Fruit fly (Drosophila melanogaster): ENCODE results near the gene Tbcc.

The Tbcc gene

dm6 chr2L:4187631-4188173 lies at the start of gene Tbcc, which contains the start of gene lectin-24Db:
Gene Tbcc (minus strand): TSS chr2L:4187793.
Gene lectin-24Db (plus strand): TSS chr2L:4188123.
- no peak for TF ChIP-seq usp (GFP tag; optimal IDR thresholded peaks at IDR 0.05)
- TF ChIP-seq Dll (optimal IDR thresholded peaks at IDR 0.05): no peak
- no peak for TF ChIP-seq EcR (GFP tag; optimal IDR thresholded peaks at IDR 0.05)
- TF ChIP-seq psq (optimal IDR thresholded peaks at IDR 0.05): no peak
- no peak for TF ChIP-seq CG8478 (optimal IDR thresholded peaks at IDR 0.05)
- no peak for TF ChIP-seq pan (optimal IDR thresholded peaks at IDR 0.05)

DNA sequence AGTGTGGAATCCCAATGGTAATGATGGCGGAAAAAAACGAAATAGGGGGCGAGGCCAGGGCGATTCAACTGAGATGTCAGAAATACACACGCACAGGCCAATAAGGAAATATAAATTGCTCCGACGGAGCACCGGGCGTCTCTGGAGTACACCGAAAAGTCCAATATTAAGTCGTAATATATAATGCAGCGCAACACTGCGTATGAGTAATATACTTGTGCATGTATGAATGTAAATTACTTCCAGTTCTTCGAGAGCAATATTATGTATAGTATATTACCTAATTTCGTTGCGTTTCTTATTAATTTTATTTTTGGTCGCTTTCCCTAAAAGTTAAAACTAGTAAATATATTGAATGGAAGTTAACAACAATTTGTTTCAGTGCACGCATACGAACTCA lies 43.0 kb upstream of the Tbcc start:
- no peak for TF ChIP-seq Dll (optimal IDR thresholded peaks at IDR 0.05)
- TF ChIP-seq EcR (GFP tag; optimal IDR thresholded peaks at IDR 0.05): no peak
- TF ChIP-seq usp (GFP tag; optimal IDR thresholded peaks at IDR 0.05): no peak

- TF ChIP-seq pan (optimal IDR thresholded peaks at IDR 0.05) (no peak), usp (GFP tag; optimal IDR thresholded peaks at IDR 0.05) (no peak), psq (optimal IDR thresholded peaks at IDR 0.05) (no peak), Dll (optimal IDR thresholded peaks at IDR 0.05) (no peak), EcR (GFP tag; optimal IDR thresholded peaks at IDR 0.05) (no peak), CG8478 (optimal IDR thresholded peaks at IDR 0.05) (no peak)
These were observed 40.0 kb upstream of the Tbcc start, which contains the start of gene RpL40 for dm6 chr2L:4227546-4227945. Gene RpL40 (plus strand): TSS chr2L:4227699.

dm6 chr2L:4226792-4227191 lies 39.2 kb upstream of the Tbcc start, which contains the start of gene CG3702:
Gene CG3702 (minus strand): TSS chr2L:4227097.
- no peak for TF ChIP-seq psq (optimal IDR thresholded peaks at IDR 0.05)
- no peak for TF ChIP-seq CG8478 (optimal IDR thresholded peaks at IDR 0.05)
- no peak for TF ChIP-seq usp (GFP tag; optimal IDR thresholded peaks at IDR 0.05)
- no peak for TF ChIP-seq EcR (GFP tag; optimal IDR thresholded peaks at IDR 0.05)
- TF ChIP-seq Dll (optimal IDR thresholded peaks at IDR 0.05): no peak
- no peak for TF ChIP-seq pan (optimal IDR thresholded peaks at IDR 0.05)

dm6 chr2L:4224158-4224799 lies 36.7 kb upstream of the Tbcc start:
- TF ChIP-seq pan (optimal IDR thresholded peaks at IDR 0.05) (no peak), psq (optimal IDR thresholded peaks at IDR 0.05) (no peak), usp (GFP tag; optimal IDR thresholded peaks at IDR 0.05) (no peak)

dm6 chr2L:4222921-4223279 lies 35.3 kb upstream of the Tbcc start:
- no peak for TF ChIP-seq CG8478 (optimal IDR thresholded peaks at IDR 0.05)
- TF ChIP-seq psq (optimal IDR thresholded peaks at IDR 0.05): no peak

dm6 chr2L:4222002-4222920 lies 34.7 kb upstream of the Tbcc start:
- no peak for TF ChIP-seq psq (optimal IDR thresholded peaks at IDR 0.05)
- no peak for TF ChIP-seq usp (GFP tag; optimal IDR thresholded peaks at IDR 0.05)
- no peak for TF ChIP-seq EcR (GFP tag; optimal IDR thresholded peaks at IDR 0.05)
- no peak for TF ChIP-seq CG8478 (optimal IDR thresholded peaks at IDR 0.05)
- no peak for TF ChIP-seq pan (optimal IDR thresholded peaks at IDR 0.05)
- no peak for TF ChIP-seq Dll (optimal IDR thresholded peaks at IDR 0.05)

dm6 chr2L:4221354-4222001 lies 33.9 kb upstream of the Tbcc start, which contains the start of gene ft:
Gene ft (minus strand): TSS chr2L:4221796.
- TF ChIP-seq CG8478 (optimal IDR thresholded peaks at IDR 0.05) (no peak), psq (optimal IDR thresholded peaks at IDR 0.05) (no peak), pan (optimal IDR thresholded peaks at IDR 0.05) (no peak), EcR (GFP tag; optimal IDR thresholded peaks at IDR 0.05) (no peak), Dll (optimal IDR thresholded peaks at IDR 0.05) (no peak), usp (GFP tag; optimal IDR thresholded peaks at IDR 0.05) (no peak)

DNA sequence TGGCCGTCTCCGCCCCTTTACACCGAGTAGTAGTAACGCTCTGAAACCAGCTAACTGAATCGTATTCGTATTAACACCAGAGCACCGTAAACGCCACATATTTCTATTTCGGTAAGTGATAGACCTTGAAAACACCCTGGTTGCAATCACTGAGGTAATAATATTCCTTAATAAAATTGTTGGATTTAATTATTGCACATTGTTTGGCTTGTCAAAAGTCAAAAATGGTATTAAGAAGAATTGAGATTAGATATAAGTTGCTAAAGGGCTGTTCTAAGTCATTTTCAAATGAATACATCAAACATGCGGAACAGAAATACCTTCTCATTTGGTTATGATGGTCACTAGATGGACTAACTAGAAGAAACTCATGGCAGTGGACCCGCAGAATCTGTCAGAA lies 31.2 kb upstream of the Tbcc start:
- TF ChIP-seq psq (optimal IDR thresholded peaks at IDR 0.05) (no peak), Dll (optimal IDR thresholded peaks at IDR 0.05) (no peak), usp (GFP tag; optimal IDR thresholded peaks at IDR 0.05) (no peak), EcR (GFP tag; optimal IDR thresholded peaks at IDR 0.05) (no peak), CG8478 (optimal IDR thresholded peaks at IDR 0.05) (no peak), pan (optimal IDR thresholded peaks at IDR 0.05) (no peak)

dm6 chr2L:4211335-4211753 lies 23.8 kb upstream of the Tbcc start:
- TF ChIP-seq psq (optimal IDR thresholded peaks at IDR 0.05) (no peak), EcR (GFP tag; optimal IDR thresholded peaks at IDR 0.05) (no peak), usp (GFP tag; optimal IDR thresholded peaks at IDR 0.05) (no peak), pan (optimal IDR thresholded peaks at IDR 0.05) (no peak), CG8478 (optimal IDR thresholded peaks at IDR 0.05) (no peak)

DNA sequence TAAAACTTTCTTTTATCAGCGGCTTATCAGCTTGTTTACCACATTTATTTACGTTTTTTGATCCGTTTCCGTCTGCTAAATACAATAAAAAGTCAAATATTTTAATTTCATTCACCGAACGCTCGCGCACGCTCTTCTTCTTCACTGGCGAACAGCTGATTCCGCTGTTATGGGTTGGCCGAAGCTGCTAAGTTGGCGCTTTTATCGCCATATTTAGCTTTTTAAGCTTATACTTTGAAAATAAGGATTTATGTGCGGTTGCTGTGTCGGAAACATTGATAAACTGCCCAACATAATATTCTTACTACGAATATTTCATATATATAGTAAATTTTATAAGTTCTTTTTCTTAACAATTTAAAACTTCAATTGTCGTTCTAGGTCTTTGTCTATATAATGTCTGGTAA lies 10.3 kb upstream of the Tbcc start, which contains the start of gene Naprt:
Naprt (minus strand) TSS at position 159 of the 407 bp plus-strand sequence.
- TF ChIP-seq Dll (optimal IDR thresholded peaks at IDR 0.05) (no peak), psq (optimal IDR thresholded peaks at IDR 0.05) (no peak), CG8478 (optimal IDR thresholded peaks at IDR 0.05) (no peak), pan (optimal IDR thresholded peaks at IDR 0.05) (no peak), usp (GFP tag; optimal IDR thresholded peaks at IDR 0.05) (no peak)
